Fruit fly (Drosophila melanogaster) whole organism, wandering third instar larva: Measurements from ENCODE around the gene Oga.

ENCODE experiments used
- CG32264 ChIP-seq: fragments of 200-800 bp; sonication (Bioruptor generic); optimal IDR thresholded peaks from 2 replicates; lab custom pipeline; 2016; ENCODE audit warnings: missing biosample characterization, missing genetic modification characterization
- CG9705 ChIP-seq: fragments of 200-800 bp; sonication (Bioruptor generic); optimal IDR thresholded peaks from 2 replicates; lab custom pipeline; 2018; ENCODE audit warnings: missing biosample characterization, mild to moderate bottlenecking, missing genetic modification characterization
- CrebA ChIP-seq: fragments of 200-800 bp; sonication (Bioruptor generic); optimal IDR thresholded peaks from 2 replicates; lab custom pipeline; 2016; ENCODE audit warnings: missing biosample characterization, mild to moderate bottlenecking, missing genetic modification characterization, borderline replicate concordance
- Dfd ChIP-seq: fragments of >200 bp; optimal IDR thresholded peaks from 2 replicates; lab custom pipeline; 2017; ENCODE audit warnings: missing biosample characterization, missing genetic modification characterization
- Dif ChIP-seq: fragments of 200-275, 200-300 bp; sonication (Bioruptor generic); optimal IDR thresholded peaks from 2 replicates; lab custom pipeline; 2018; ENCODE audit warnings: missing biosample characterization, missing genetic modification characterization; ENCODE audit not compliant: partially characterized antibody
- GATAd ChIP-seq: sonication (Bioruptor generic); optimal IDR thresholded peaks from 2 replicates; lab custom pipeline; 2016; ENCODE audit warnings: missing biosample characterization, missing genetic modification characterization
- HLH106 ChIP-seq: fragments of 200-800 bp; optimal IDR thresholded peaks from 3 replicates; lab custom pipeline; 2019; ENCODE audit warnings: missing biosample characterization, mild to moderate bottlenecking, missing genetic modification characterization, moderate library complexity
- Hnf4 ChIP-seq: fragments of 200-800 bp; sonication (Bioruptor generic); optimal IDR thresholded peaks from 2 replicates; lab custom pipeline; 2016; ENCODE audit warnings: missing biosample characterization, mild to moderate bottlenecking, missing genetic modification characterization
- Hr78 ChIP-seq: fragments of >200 bp; optimal IDR thresholded peaks from 2 replicates; lab custom pipeline; 2017; ENCODE audit warnings: missing biosample characterization, missing genetic modification characterization
- Hr83 ChIP-seq: fragments of 200-300 bp; sonication (Bioruptor generic); optimal IDR thresholded peaks from 2 replicates; lab custom pipeline; 2016; ENCODE audit warnings: missing biosample characterization, mild to moderate bottlenecking, missing genetic modification characterization, moderate library complexity; ENCODE audit not compliant: poor library complexity, severe bottlenecking
- Jra ChIP-seq: sonication (Bioruptor generic); optimal IDR thresholded peaks from 2 replicates; lab custom pipeline; 2016; ENCODE audit warnings: missing biosample characterization, missing genetic modification characterization
- Mio ChIP-seq: sonication (Bioruptor generic); optimal IDR thresholded peaks from 2 replicates; lab custom pipeline; 2016; ENCODE audit warnings: missing biosample characterization, missing genetic modification characterization
- Myc ChIP-seq: fragments of >200 bp; optimal IDR thresholded peaks from 2 replicates; lab custom pipeline; 2017
- N ChIP-seq: fragments of >200 bp; optimal IDR thresholded peaks from 2 replicates; lab custom pipeline; 2018; ENCODE audit warnings: missing biosample characterization, missing external identifiers, missing genetic modification characterization
- OdsH ChIP-seq: fragments of 200-800 bp; sonication (Bioruptor generic); optimal IDR thresholded peaks from 2 replicates; lab custom pipeline; 2016; ENCODE audit warnings: missing biosample characterization, mild to moderate bottlenecking, missing genetic modification characterization
- Rel ChIP-seq, 2 experiments: fragments of 200-800 bp; sonication (Bioruptor generic) in 1 of 2; optimal IDR thresholded peaks; 2 replicates in 1 of 2; 3 replicates in 1 of 2; lab custom pipeline; 2016 to 2019; ENCODE audit warnings: mild to moderate bottlenecking in 2 of 2, missing biosample characterization in 2 of 2, missing genetic modification characterization in 2 of 2, moderate library complexity in 1 of 2
- Vsx2 ChIP-seq: fragments of 200-300, 225-300 bp; sonication (Bioruptor generic); optimal IDR thresholded peaks from 2 replicates; lab custom pipeline; 2018; ENCODE audit warnings: missing biosample characterization, missing genetic modification characterization; ENCODE audit not compliant: partially characterized antibody
- br ChIP-seq: fragments of 200-800 bp; sonication (Bioruptor generic); optimal IDR thresholded peaks from 2 replicates; lab custom pipeline; 2016; ENCODE audit warnings: missing biosample characterization, missing genetic modification characterization
- dl ChIP-seq, 2 experiments: fragments of 175-275, 200-275 bp in 1 of 2; fragments of 200-275 bp in 1 of 2; sonication (Bioruptor generic); optimal IDR thresholded peaks; lab custom pipeline; 2018; ENCODE audit warnings: mild to moderate bottlenecking in 2 of 2, missing biosample characterization in 2 of 2, missing genetic modification characterization in 2 of 2, moderate library complexity in 2 of 2; ENCODE audit not compliant: partially characterized antibody in 2 of 2, insufficient read depth in 1 of 2
- dmrt93B ChIP-seq: fragments of 200-800 bp; sonication (Bioruptor generic); optimal IDR thresholded peaks from 2 replicates; lab custom pipeline; 2018; ENCODE audit warnings: missing biosample characterization, mild to moderate bottlenecking, missing genetic modification characterization
- dsf ChIP-seq: sonication (Bioruptor generic); optimal IDR thresholded peaks from 2 replicates; lab custom pipeline; 2016; ENCODE audit warnings: missing biosample characterization, missing genetic modification characterization, borderline replicate concordance
- ey ChIP-seq: fragments of 200-800 bp; sonication (Bioruptor generic); optimal IDR thresholded peaks from 2 replicates; lab custom pipeline; 2016; ENCODE audit warnings: missing biosample characterization, missing genetic modification characterization
- fru ChIP-seq: fragments of 200-800 bp; sonication (Bioruptor generic); optimal IDR thresholded peaks from 3 replicates; lab custom pipeline; 2016; ENCODE audit warnings: missing biosample characterization, mild to moderate bottlenecking, missing genetic modification characterization
- h ChIP-seq: fragments of 200-800 bp; sonication (Bioruptor generic); optimal IDR thresholded peaks from 3 replicates; lab custom pipeline; 2016; ENCODE audit warnings: missing biosample characterization, mild to moderate bottlenecking, missing genetic modification characterization
- jim ChIP-seq: fragments of 175-275, 200-325 bp; sonication (Bioruptor generic); optimal IDR thresholded peaks from 2 replicates; lab custom pipeline; 2016; ENCODE audit warnings: missing biosample characterization, mild to moderate bottlenecking, missing genetic modification characterization
- psq ChIP-seq: fragments of 200-800 bp; sonication (Bioruptor generic); optimal IDR thresholded peaks from 3 replicates; lab custom pipeline; 2017; ENCODE audit warnings: missing biosample characterization, mild to moderate bottlenecking, missing genetic modification characterization, moderate library complexity
- rgr ChIP-seq: fragments of 200-800 bp; sonication (Bioruptor generic); optimal IDR thresholded peaks from 3 replicates; lab custom pipeline; 2016; ENCODE audit warnings: missing biosample characterization, mild to moderate bottlenecking, missing genetic modification characterization
- sv ChIP-seq: fragments of 200-800 bp; sonication (Bioruptor generic); optimal IDR thresholded peaks from 3 replicates; lab custom pipeline; 2016; ENCODE audit warnings: missing biosample characterization, missing genetic modification characterization
- tai ChIP-seq: sonication (Bioruptor generic); optimal IDR thresholded peaks from 2 replicates; lab custom pipeline; 2016; ENCODE audit warnings: missing biosample characterization, missing genetic modification characterization
- usp ChIP-seq: fragments of >200 bp; optimal IDR thresholded peaks from 2 replicates; lab custom pipeline; 2017; ENCODE audit warnings: missing biosample characterization, missing genetic modification characterization
- woc ChIP-seq: sonication (Bioruptor generic); optimal IDR thresholded peaks from 2 replicates; lab custom pipeline; 2016; ENCODE audit warnings: missing biosample characterization, mild to moderate bottlenecking, missing genetic modification characterization

Oga gene

DNA sequence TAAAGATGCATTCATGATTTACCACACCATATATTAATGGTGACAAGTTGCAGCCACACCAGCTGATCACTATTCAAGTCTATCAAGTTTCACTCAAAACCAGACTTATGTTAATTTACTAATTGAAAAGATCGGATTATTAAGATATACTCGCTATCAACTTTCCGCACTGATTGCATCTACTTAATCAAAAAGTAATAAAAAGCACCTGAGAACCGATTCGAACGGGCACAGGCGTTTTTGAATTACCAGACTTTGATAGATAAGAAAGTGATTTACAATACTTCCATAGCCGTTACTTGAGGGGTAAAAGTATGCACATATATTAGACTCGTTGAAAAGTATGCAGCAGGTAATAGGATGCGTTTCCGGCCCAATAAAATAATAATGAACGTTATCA is 22.5 kb downstream of the Oga start:
- TF ChIP-seq CG9705 = no peak
- no peak for TF ChIP-seq sv (GFP tag; lab: Kevin White, UChicago)
- TF ChIP-seq GATAd = no peak
- no peak for TF ChIP-seq dsf (GFP tag; lab: Kevin White, UChicago)
- TF ChIP-seq Myc (lab: Kevin White, UChicago) = no peak
- TF ChIP-seq ey (GFP tag; lab: Kevin White, UChicago) = no peak
- no peak for TF ChIP-seq OdsH (GFP tag; lab: Kevin White, UChicago)
- TF ChIP-seq h = no peak
- TF ChIP-seq dl (GFP tag; optimal IDR thresholded peaks at IDR 0.05; lab: Kevin White, UChicago; ENCODE audit: insufficient read depth in 1 of 2, partially characterized antibody in 2 of 2) = no peak
- no peak for TF ChIP-seq HLH106 (tag; lab: Kevin White, UChicago)
- TF ChIP-seq Rel (GFP tag; optimal IDR thresholded peaks at IDR 0.05; lab: Kevin White, UChicago) = no peak
- TF ChIP-seq Rel (tag; optimal IDR thresholded peaks at IDR 0.05; lab: Kevin White, UChicago) = no peak
- TF ChIP-seq Dif (GFP tag; lab: Kevin White, UChicago) = no peak
- TF ChIP-seq Mio (GFP tag; lab: Kevin White, UChicago) = no peak
- no peak for TF ChIP-seq usp
- TF ChIP-seq Jra (GFP tag; lab: Kevin White, UChicago) = no peak
- TF ChIP-seq tai (GFP tag; lab: Kevin White, UChicago) = no peak

DNA sequence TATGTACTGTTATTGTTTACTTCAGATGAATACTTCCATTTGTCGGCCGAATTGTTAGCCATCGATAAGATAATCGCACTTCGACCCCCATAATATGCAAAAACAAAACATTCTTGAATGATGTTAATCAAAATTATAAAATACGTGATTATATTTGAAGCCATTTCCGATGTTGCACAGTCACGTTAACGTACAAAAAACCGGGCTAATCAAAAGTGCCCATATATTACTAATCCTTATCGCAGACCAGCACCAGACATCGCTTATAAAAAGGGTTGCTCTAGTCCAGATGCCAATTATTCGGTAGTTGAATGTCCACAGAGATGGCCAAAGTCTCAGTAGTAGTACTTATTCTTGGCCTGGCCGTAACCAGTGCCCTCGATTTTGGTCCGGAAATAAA is 23.4 kb downstream of the Oga start, which contains the start of gene CG5892:
TSS of gene CG5892 (plus strand) at position 301 of the 400 bp plus-strand sequence.
- TF ChIP-seq Vsx2 (GFP tag; lab: Kevin White, UChicago) (no peak), h (no peak), Hr83 (no peak), N (GFP tag; lab: Kevin White, UChicago) (no peak), psq (GFP tag; lab: Kevin White, UChicago) (no peak), OdsH (GFP tag; lab: Kevin White, UChicago) (no peak), HLH106 (tag; lab: Kevin White, UChicago) (no peak), tai (GFP tag; lab: Kevin White, UChicago) (no peak), woc (GFP tag; lab: Kevin White, UChicago) (no peak), CrebA (no peak), Mio (GFP tag; lab: Kevin White, UChicago) (no peak), br (no peak), Hr78 (no peak), usp (no peak), jim (GFP tag; lab: Kevin White, UChicago) (no peak), CG9705 (no peak), Dfd (GFP tag; lab: Kevin White, UChicago) (no peak), CG32264 (GFP tag; lab: Kevin White, UChicago) (no peak), rgr (GFP tag; lab: Kevin White, UChicago) (no peak)

DNA sequence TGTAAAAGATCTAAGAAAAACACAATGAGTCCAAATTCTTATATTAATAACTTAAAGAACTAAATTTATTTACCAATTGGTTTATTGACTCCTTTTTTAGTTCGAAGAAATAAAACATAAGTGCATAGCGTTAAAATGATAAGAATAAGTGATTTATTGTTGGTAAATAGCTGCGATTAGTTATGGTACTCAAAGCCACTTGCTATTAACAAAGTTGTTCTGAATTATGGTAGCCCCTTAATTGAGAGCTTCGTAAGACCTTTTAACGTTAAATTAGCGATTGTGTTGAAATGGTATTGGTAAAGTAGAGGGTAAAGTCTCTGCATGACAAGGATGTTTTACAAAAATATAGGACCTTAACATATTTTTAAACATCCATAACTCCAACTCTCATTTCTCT is 27.0 kb downstream of the Oga start:
- TF ChIP-seq fru (GFP tag; lab: Kevin White, UChicago) = no peak
- TF ChIP-seq Hr78 = no peak
- TF ChIP-seq CrebA = no peak
- TF ChIP-seq GATAd = no peak
- no peak for TF ChIP-seq CG32264 (GFP tag; lab: Kevin White, UChicago)
- no peak for TF ChIP-seq Hr83
- no peak for TF ChIP-seq psq (GFP tag; lab: Kevin White, UChicago)
- no peak for TF ChIP-seq sv (GFP tag; lab: Kevin White, UChicago)
- TF ChIP-seq dmrt93B = no peak
- no peak for TF ChIP-seq jim (GFP tag; lab: Kevin White, UChicago)
- no peak for TF ChIP-seq Mio (GFP tag; lab: Kevin White, UChicago)
- TF ChIP-seq Vsx2 (GFP tag; lab: Kevin White, UChicago) = no peak
- TF ChIP-seq tai (GFP tag; lab: Kevin White, UChicago) = no peak
- no peak for TF ChIP-seq N (GFP tag; lab: Kevin White, UChicago)
- no peak for TF ChIP-seq CG9705
- TF ChIP-seq Dif (GFP tag; lab: Kevin White, UChicago) = no peak
- no peak for TF ChIP-seq Hnf4 (GFP tag; lab: Kevin White, UChicago)
- no peak for TF ChIP-seq OdsH (GFP tag; lab: Kevin White, UChicago)
- TF ChIP-seq, all 38 proteins: peak for 0

DNA sequence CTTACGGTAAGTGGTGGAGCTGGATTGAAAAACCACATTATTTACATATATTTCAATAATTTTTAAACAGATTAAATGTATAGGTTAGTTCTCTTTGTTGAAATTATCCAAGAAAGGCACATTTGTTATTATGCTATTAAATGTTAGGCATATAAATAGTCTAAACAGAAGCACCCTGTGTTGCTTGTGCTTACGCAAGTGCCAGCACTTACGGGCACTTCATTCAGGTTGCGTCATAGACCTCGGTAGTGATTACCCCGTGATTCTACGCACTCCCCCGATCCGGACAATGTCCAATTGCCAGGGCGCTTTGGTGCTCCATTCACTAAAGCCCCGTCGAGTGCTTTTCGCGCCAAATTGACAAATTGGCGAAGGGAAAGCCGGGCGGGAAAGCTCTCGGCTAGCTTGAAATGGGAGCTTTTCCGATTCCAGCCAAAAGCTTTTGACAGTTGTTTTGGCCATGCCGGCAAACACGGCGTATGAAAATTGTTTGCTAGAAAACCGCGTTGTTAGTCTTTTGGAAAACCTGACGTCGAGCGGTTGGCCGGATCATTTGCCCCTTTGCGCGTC is 27.7 kb downstream of the Oga start, which contains the start of gene ETHR:
TSS of gene ETHR (plus strand) at position 520 of the 570 bp plus-strand sequence.
- no peak for TF ChIP-seq Hnf4 (GFP tag; lab: Kevin White, UChicago)
- no peak for TF ChIP-seq usp
- no peak for TF ChIP-seq dmrt93B
- TF ChIP-seq Myc (lab: Kevin White, UChicago) = no peak
- no peak for TF ChIP-seq tai (GFP tag; lab: Kevin White, UChicago)
- TF ChIP-seq CG32264 (GFP tag; lab: Kevin White, UChicago) = no peak
- TF ChIP-seq sv (GFP tag; lab: Kevin White, UChicago) = peak; percentile 4
- no peak for TF ChIP-seq dsf (GFP tag; lab: Kevin White, UChicago)
- no peak for TF ChIP-seq fru (GFP tag; lab: Kevin White, UChicago)
